Fruit fly (Drosophila melanogaster) Kc167 (cell line): ENCODE data around the gene CG14854.

Experiments used
- Myc ChIP-seq: fragments of >200 bp; optimal IDR thresholded peaks from 2 replicates; lab custom pipeline; 2017; ENCODE audit warnings: missing external identifiers
- insv ChIP-seq: fragments of >200 bp; optimal IDR thresholded peaks from 3 replicates; lab custom pipeline; 2018; ENCODE audit warnings: missing external identifiers
- psq ChIP-seq: fragments of >200 bp; optimal IDR thresholded peaks from 2 replicates; lab custom pipeline; 2017; ENCODE audit warnings: missing external identifiers

- TF ChIP-seq psq (no peak), Myc (lab: Kevin White, UChicago) (no peak), insv (lab: Kevin White, UChicago) (no peak)
These were observed 31.1 kb upstream of the CG14854 start for dm6 chr3R:14590753-14591535.
